Fruit fly (Drosophila melanogaster) whole organism, adult: Measurements from ENCODE around the gene tfc.
A peak's percentile ranks its signal among the peaks of the same experiment; 100 is the strongest.

Experiments used
- CG11617 ChIP-seq: fragments of 200-800 bp; sonication (Bioruptor generic); optimal IDR thresholded peaks from 2 replicates; lab custom pipeline; 2017; ENCODE audit warnings: mild to moderate bottlenecking, missing biosample characterization, missing genetic modification reagents, missing genetic modification characterization
- CG12768 ChIP-seq: fragments of 200-800 bp; sonication (Bioruptor generic); optimal IDR thresholded peaks from 2 replicates; lab custom pipeline; 2017; ENCODE audit warnings: missing biosample characterization, missing genetic modification characterization, mild to moderate bottlenecking, moderate library complexity, missing genetic modification reagents
- CG14711 ChIP-seq: fragments of 200-800 bp; sonication (Bioruptor generic); optimal IDR thresholded peaks from 2 replicates; lab custom pipeline; 2018; ENCODE audit warnings: missing biosample characterization, mild to moderate bottlenecking, missing genetic modification characterization, moderate library complexity
- CG1620 ChIP-seq: fragments of 200-800 bp; sonication (Bioruptor generic); optimal IDR thresholded peaks from 2 replicates; lab custom pipeline; 2016; ENCODE audit warnings: missing biosample characterization, missing genetic modification characterization
- CG33017 ChIP-seq: fragments of 200-800 bp; sonication (Bioruptor generic); optimal IDR thresholded peaks from 2 replicates; lab custom pipeline; 2018; ENCODE audit warnings: missing biosample characterization, mild to moderate bottlenecking, missing genetic modification characterization, moderate library complexity
- CG5204 ChIP-seq: fragments of 200-800 bp; sonication (Bioruptor generic); optimal IDR thresholded peaks from 2 replicates; lab custom pipeline; 2016; ENCODE audit warnings: missing biosample characterization, missing genetic modification characterization
- CG7045 ChIP-seq: fragments of 200-800 bp; sonication (Bioruptor generic); optimal IDR thresholded peaks from 2 replicates; lab custom pipeline; 2017; ENCODE audit warnings: missing biosample characterization, mild to moderate bottlenecking, missing genetic modification characterization
- CG7101 ChIP-seq: fragments of 200-800 bp; sonication (Bioruptor generic); optimal IDR thresholded peaks from 2 replicates; lab custom pipeline; 2018; ENCODE audit warnings: missing biosample characterization, mild to moderate bottlenecking, missing genetic modification characterization, moderate library complexity
- Clk ChIP-seq: fragments of 200-800 bp; sonication (Bioruptor generic); optimal IDR thresholded peaks from 2 replicates; lab custom pipeline; 2017; ENCODE audit warnings: missing biosample characterization, missing genetic modification characterization
- Crg-1 ChIP-seq: fragments of 200-800 bp; sonication (Bioruptor generic); optimal IDR thresholded peaks from 2 replicates; lab custom pipeline; 2016; ENCODE audit warnings: missing biosample characterization, missing genetic modification characterization
- Hr96 ChIP-seq: fragments of 200-800 bp; sonication (Bioruptor generic); optimal IDR thresholded peaks from 2 replicates; lab custom pipeline; 2016; ENCODE audit warnings: missing biosample characterization, missing genetic modification characterization
- Mnt ChIP-seq: fragments of 200-800 bp; sonication (Bioruptor generic); optimal IDR thresholded peaks from 2 replicates; lab custom pipeline; 2016; ENCODE audit warnings: missing biosample characterization, mild to moderate bottlenecking, missing genetic modification characterization
- bab1 ChIP-seq: fragments of 200-800 bp; sonication (Bioruptor generic); optimal IDR thresholded peaks from 3 replicates; lab custom pipeline; 2019; ENCODE audit warnings: missing biosample characterization, mild to moderate bottlenecking, missing genetic modification characterization, moderate library complexity
- cic ChIP-seq: fragments of 200-800 bp; sonication (Bioruptor generic); optimal IDR thresholded peaks from 2 replicates; lab custom pipeline; 2017; ENCODE audit warnings: missing biosample characterization, mild to moderate bottlenecking, missing genetic modification characterization, moderate library complexity
- cnc ChIP-seq, 2 experiments: fragments of >200 bp; optimal IDR thresholded peaks; 2 replicates each; lab custom pipeline; 2017
- kay ChIP-seq: fragments of 200-800 bp; sonication (Bioruptor generic); peaks from one replicate; lab custom pipeline; 2016; ENCODE audit warnings: missing biosample characterization, missing genetic modification characterization, borderline replicate concordance
- ovo ChIP-seq: fragments of 200-800 bp; sonication (Bioruptor generic); optimal IDR thresholded peaks from 2 replicates; lab custom pipeline; 2016; ENCODE audit warnings: missing biosample characterization, missing genetic modification characterization
- pad ChIP-seq: fragments of 200-800 bp; sonication (Bioruptor generic); optimal IDR thresholded peaks from 3 replicates; lab custom pipeline; 2017; ENCODE audit warnings: missing biosample characterization, missing genetic modification characterization, mild to moderate bottlenecking, moderate library complexity, missing genetic modification reagents
- tj ChIP-seq: fragments of 200-800 bp; sonication (Bioruptor generic); optimal IDR thresholded peaks from 3 replicates; lab custom pipeline; 2017; ENCODE audit warnings: missing biosample characterization, mild to moderate bottlenecking, missing genetic modification characterization, moderate library complexity
- toe ChIP-seq: fragments of 200-800 bp; sonication (Bioruptor generic); optimal IDR thresholded peaks from 2 replicates; lab custom pipeline; 2016; ENCODE audit warnings: missing biosample characterization, missing genetic modification characterization

Gene tfc

DNA sequence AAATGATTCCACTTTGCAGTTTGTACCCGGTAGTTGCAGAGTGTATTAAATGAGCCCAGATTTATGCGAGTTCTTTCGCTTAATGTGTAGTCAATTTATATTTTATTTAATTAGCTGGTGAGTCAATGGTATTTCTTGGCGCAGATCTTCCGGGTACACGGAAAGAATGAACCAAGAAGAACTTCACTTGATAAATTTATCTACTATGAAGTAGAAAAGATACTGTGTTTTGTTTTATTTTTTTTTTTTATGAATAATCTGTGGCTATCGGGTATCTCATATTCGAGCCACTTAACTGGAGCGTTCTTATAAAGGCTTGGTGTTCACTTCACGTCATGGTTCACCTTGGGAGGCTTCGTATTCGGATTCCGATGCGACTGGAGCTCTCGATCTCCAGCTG lies 8.7 kb downstream of the tfc start:
- TF ChIP-seq toe (GFP tag; lab: Kevin White, UChicago) (no peak), bab1 (no peak), CG5204 (GFP tag; lab: Kevin White, UChicago) (no peak), cnc (optimal IDR thresholded peaks at IDR 0.05; lab: Kevin White, UChicago) (no peak), CG7101 (tag; lab: Kevin White, UChicago) (no peak), CG7045 (GFP tag; lab: Kevin White, UChicago) (no peak), Hr96 (GFP tag; lab: Kevin White, UChicago) (no peak), CG11617 (no peak), pad (GFP tag; lab: Kevin White, UChicago) (no peak), Mnt (GFP tag; lab: Kevin White, UChicago) (no peak), CG33017 (tag; lab: Kevin White, UChicago) (no peak)

DNA sequence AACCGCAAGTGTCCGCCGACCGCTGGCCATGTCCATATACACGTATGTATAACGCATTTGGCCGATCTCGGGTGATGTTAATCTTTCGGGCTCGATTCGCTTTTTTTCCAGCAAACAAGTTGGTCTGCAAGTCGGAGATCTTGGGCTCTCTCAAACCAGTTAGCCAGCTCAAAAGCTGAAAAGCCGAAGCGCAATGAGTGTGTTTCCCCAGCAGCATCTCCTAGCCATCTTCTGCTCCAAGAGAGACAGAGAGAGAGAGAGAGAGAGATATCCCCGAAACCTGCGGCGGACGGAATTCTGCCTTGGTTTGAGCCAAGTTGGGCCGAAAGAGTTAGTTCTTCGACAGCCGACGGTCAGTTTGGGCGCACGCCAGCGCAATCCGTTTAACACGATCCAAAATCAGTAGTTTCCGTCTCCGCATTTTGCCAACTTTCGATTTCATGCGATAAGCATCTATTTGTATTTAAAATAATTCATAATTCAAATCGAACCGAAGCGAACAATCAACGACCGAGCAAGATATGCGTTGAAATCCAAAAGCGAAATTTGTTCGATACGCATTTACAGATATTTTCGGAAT lies 9.3 kb downstream of the tfc start:
- TF ChIP-seq CG33017 (tag; lab: Kevin White, UChicago) (no peak), kay (peak; percentile 34)

DNA sequence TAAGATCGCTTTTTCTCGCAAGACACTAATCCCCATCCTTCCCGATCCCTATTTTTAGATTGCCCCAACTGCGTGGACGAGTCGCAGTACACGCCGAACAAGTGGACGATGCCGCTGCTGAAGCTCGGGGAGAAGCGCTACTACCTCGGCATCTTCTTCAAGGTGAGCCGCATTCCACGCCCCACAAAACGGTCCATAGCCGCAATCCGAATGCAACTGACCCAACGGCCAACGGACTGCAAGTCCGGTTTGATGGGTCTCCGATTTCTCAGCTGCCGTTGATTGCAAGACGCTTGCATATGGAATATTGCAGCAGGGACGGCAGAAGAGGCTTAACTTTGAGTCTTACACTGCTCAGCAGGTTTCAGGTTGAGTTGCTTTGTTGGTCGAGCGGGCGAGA lies 12.8 kb downstream of the tfc start:
- TF ChIP-seq CG14711 (no peak), kay (no peak), bab1 (no peak), CG1620 (GFP tag; lab: Kevin White, UChicago) (no peak), cnc (optimal IDR thresholded peaks at IDR 0.05; lab: Kevin White, UChicago) (no peak), toe (GFP tag; lab: Kevin White, UChicago) (no peak), CG12768 (no peak), CG33017 (tag; lab: Kevin White, UChicago) (no peak), Crg-1 (GFP tag; lab: Kevin White, UChicago) (no peak), Hr96 (GFP tag; lab: Kevin White, UChicago) (no peak)

DNA sequence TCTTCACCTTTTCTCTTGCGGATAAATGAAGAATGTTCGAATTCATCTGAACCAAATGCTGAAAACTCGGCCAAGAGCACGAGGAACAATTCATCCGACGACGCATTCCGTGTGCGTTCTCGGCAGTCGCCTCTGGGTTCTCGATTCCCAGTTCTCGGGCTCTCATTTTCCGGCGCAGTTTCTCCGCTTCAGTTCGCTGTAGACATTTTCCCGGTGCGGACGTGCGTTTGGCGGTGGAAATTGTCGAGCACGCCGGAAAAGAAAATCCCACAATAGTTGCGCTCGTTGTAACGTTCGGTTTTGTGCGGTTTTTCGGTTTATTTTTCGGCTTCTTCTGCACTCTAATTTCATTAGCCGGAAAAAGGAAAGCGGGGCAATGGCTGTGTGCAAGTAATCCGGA lies 19.5 kb downstream of the tfc start, which contains the start of gene CG32333:
TSS of gene CG32333 (plus strand) at position 190 of the 400 bp plus-strand sequence.
- no peak for TF ChIP-seq toe (GFP tag; lab: Kevin White, UChicago)
- no peak for TF ChIP-seq CG11617
- TF ChIP-seq pad (GFP tag; lab: Kevin White, UChicago), result no peak
- no peak for TF ChIP-seq bab1
- no peak for TF ChIP-seq ovo
- TF ChIP-seq CG33017 (tag; lab: Kevin White, UChicago), result no peak
- no peak for TF ChIP-seq cic
- TF ChIP-seq CG14711, result no peak
- TF ChIP-seq CG5204 (GFP tag; lab: Kevin White, UChicago), result no peak
- no peak for TF ChIP-seq kay
- no peak for TF ChIP-seq Clk
- no peak for TF ChIP-seq CG7045 (GFP tag; lab: Kevin White, UChicago)
- no peak for TF ChIP-seq Mnt (GFP tag; lab: Kevin White, UChicago)
- TF ChIP-seq CG12768, result no peak
- TF ChIP-seq CG1620 (GFP tag; lab: Kevin White, UChicago), result no peak
- no peak for TF ChIP-seq Hr96 (GFP tag; lab: Kevin White, UChicago)
- TF ChIP-seq tj (GFP tag; lab: Kevin White, UChicago), result no peak
- TF ChIP-seq cnc (optimal IDR thresholded peaks at IDR 0.05; lab: Kevin White, UChicago), result no peak
- no peak for TF ChIP-seq CG7101 (tag; lab: Kevin White, UChicago)
- TF ChIP-seq Crg-1 (GFP tag; lab: Kevin White, UChicago), result no peak

DNA sequence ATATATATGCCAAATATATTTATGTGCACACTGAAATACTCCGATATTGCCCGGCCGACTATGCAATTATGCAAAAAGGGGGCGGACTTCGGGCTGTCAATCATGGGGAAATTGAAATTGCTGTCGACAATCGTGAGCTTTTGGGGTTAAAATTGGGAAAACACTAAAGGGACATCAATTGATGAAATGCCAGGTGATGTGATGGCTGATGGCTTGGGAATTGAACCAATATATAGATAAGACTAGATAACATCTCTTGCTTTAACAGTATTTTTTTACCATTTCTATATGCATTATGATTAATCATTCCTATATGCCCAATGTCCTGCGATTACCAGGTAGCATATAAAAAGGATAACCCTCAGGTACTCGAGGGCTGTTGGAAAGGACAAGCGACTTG lies 21.7 kb downstream of the tfc start:
- TF ChIP-seq CG11617 (no peak), CG5204 (GFP tag; lab: Kevin White, UChicago) (no peak), cnc (optimal IDR thresholded peaks at IDR 0.05; lab: Kevin White, UChicago) (no peak), kay (no peak), Hr96 (GFP tag; lab: Kevin White, UChicago) (no peak), Mnt (GFP tag; lab: Kevin White, UChicago) (no peak), CG12768 (no peak), ovo (no peak), Clk (no peak), CG33017 (tag; lab: Kevin White, UChicago) (no peak), cic (no peak), pad (GFP tag; lab: Kevin White, UChicago) (no peak), CG1620 (GFP tag; lab: Kevin White, UChicago) (no peak), bab1 (no peak), CG14711 (no peak)

DNA sequence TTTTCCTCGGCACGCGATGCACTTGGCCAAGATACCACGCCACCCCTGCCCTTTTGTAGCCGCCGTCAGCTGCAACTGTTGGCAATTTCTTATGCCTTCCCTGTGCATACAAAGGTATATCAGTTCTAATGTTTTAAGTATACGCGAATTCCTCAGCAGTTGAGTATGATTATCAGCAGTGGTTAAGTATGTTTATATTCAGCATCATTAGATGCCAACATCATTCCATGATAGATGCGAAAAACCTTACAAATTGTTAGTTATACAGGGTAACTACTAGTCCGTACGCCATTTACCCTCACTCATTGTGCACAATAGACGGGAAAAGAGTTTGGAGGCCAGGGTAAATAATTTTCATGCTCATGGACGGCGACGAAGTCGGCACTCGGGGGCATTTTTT lies 23.4 kb downstream of the tfc start:
- TF ChIP-seq pad (GFP tag; lab: Kevin White, UChicago) (no peak), Clk (no peak), cic (no peak), CG12768 (no peak), toe (GFP tag; lab: Kevin White, UChicago) (no peak), CG7045 (GFP tag; lab: Kevin White, UChicago) (no peak), tj (GFP tag; lab: Kevin White, UChicago) (no peak), ovo (no peak), CG5204 (GFP tag; lab: Kevin White, UChicago) (no peak), CG14711 (no peak), Crg-1 (GFP tag; lab: Kevin White, UChicago) (no peak), CG11617 (no peak), bab1 (no peak), Mnt (GFP tag; lab: Kevin White, UChicago) (no peak), CG33017 (tag; lab: Kevin White, UChicago) (no peak), cnc (optimal IDR thresholded peaks at IDR 0.05; lab: Kevin White, UChicago) (no peak)
